Fruit fly (Drosophila melanogaster): ENCODE results near the gene CG10602.

dm6 chr2L:18844479-18844878 lies 14.6 kb downstream of the CG10602 start, which contains the start of gene CG33120:
- TF ChIP-seq CG8478 (optimal IDR thresholded peaks at IDR 0.05): no peak
- no peak for TF ChIP-seq CTCF (optimal IDR thresholded peaks at IDR 0.05)
